Fruit fly (Drosophila melanogaster): ENCODE measurements around the gene CG44194.
A peak's percentile ranks its signal among the peaks of the same experiment; 100 is the strongest.

CG44194 gene

dm6 chr3R:12982982-12983633 is 14.4 kb downstream of the CG44194 start (continued):
- TF ChIP-seq hbn (GFP tag; IDR thresholded peaks at IDR 0.05; ENCODE audit: partially characterized antibody) = no peak
- no peak for TF ChIP-seq CG15269 (tag; optimal IDR thresholded peaks at IDR 0.05)
- no peak for TF ChIP-seq lov (optimal IDR thresholded peaks at IDR 0.05)
- TF ChIP-seq lov (GFP tag; IDR thresholded peaks at IDR 0.05) = no peak
- no peak for TF ChIP-seq tup (GFP tag; optimal IDR thresholded peaks at IDR 0.05)
- no peak for TF ChIP-seq zen (tag; optimal IDR thresholded peaks at IDR 0.05)
- TF ChIP-seq CkIIα-i1 (GFP tag; IDR thresholded peaks at IDR 0.05) = no peak
- TF ChIP-seq dm (GFP tag; optimal IDR thresholded peaks at IDR 0.05) = no peak
- no peak for TF ChIP-seq CG15479 (GFP tag; optimal IDR thresholded peaks at IDR 0.05)
- peak in 1 of 2 experiments; percentile 85 for TF ChIP-seq Pdp1 (GFP tag; optimal IDR thresholded peaks at IDR 0.05)
- TF ChIP-seq CG11696 (GFP tag; IDR thresholded peaks at IDR 0.05) = 0 out of 2 replicates have a peak, but pooled peaks have one; percentile 4
- TF ChIP-seq CG2889 (GFP tag; IDR thresholded peaks at IDR 0.05) = no peak
- no peak for TF ChIP-seq NC2α (GFP tag; optimal IDR thresholded peaks at IDR 0.05)
- TF ChIP-seq Mrtf (GFP tag; IDR thresholded peaks at IDR 0.05) = no peak
- TF ChIP-seq CG4404 (GFP tag; IDR thresholded peaks at IDR 0.05) = no peak
- TF ChIP-seq CG1233 (GFP tag; optimal IDR thresholded peaks at IDR 0.05) = no peak
- TF ChIP-seq MBD-R2 (GFP tag; IDR thresholded peaks at IDR 0.05) = no peak
- TF ChIP-seq GATAe (GFP tag; conservative IDR thresholded peaks at IDR 0.05) = no peak
- no peak for TF ChIP-seq Jarid2 (GFP tag; optimal IDR thresholded peaks at IDR 0.05)
- no peak for TF ChIP-seq CG6765 (GFP tag; optimal IDR thresholded peaks at IDR 0.05)
- TF ChIP-seq CG13624 (GFP tag; optimal IDR thresholded peaks at IDR 0.05) = peak; percentile 39
- TF ChIP-seq CG5245 (GFP tag; optimal IDR thresholded peaks at IDR 0.05) = no peak
- no peak for TF ChIP-seq vfl (GFP tag; optimal IDR thresholded peaks at IDR 0.05)
- no peak for TF ChIP-seq CG16779 (GFP tag; IDR thresholded peaks at IDR 0.05)
- no peak for TF ChIP-seq Ptx1 (GFP tag; IDR thresholded peaks at IDR 0.05)
- no peak for TF ChIP-seq CG13775 (GFP tag; optimal IDR thresholded peaks at IDR 0.05)
- TF ChIP-seq exex (tag; optimal IDR thresholded peaks at IDR 0.05) = peak; percentile 37
- peak; percentile 96 for TF ChIP-seq grau (tag; optimal IDR thresholded peaks at IDR 0.05)
- TF ChIP-seq Rfx (GFP tag; IDR thresholded peaks at IDR 0.05) = peak; percentile 49
- TF ChIP-seq CG6689 (GFP tag; IDR thresholded peaks at IDR 0.05) = no peak
- TF ChIP-seq lilli (GFP tag; optimal IDR thresholded peaks at IDR 0.05) = peak; percentile 10
- peak; percentile 30 for TF ChIP-seq gem (tag; optimal IDR thresholded peaks at IDR 0.05)
- TF ChIP-seq CG34422 (GFP tag; IDR thresholded peaks at IDR 0.05) = peak; percentile 27; the same call in 1 of the 3 replicates
- no peak for TF ChIP-seq CG6272 (GFP tag; IDR thresholded peaks at IDR 0.05)
- TF ChIP-seq Dbx (GFP tag; IDR thresholded peaks at IDR 0.05) = no peak
- no peak for TF ChIP-seq CG2202 (tag; optimal IDR thresholded peaks at IDR 0.05)
- TF ChIP-seq inv (GFP tag; IDR thresholded peaks at IDR 0.05; ENCODE audit: partially characterized antibody) = no peak
- TF ChIP-seq Gug (GFP tag; IDR thresholded peaks at IDR 0.05) = no peak
- no peak for TF ChIP-seq CG11695 (GFP tag; IDR thresholded peaks at IDR 0.05)
- TF ChIP-seq Tbp (GFP tag; optimal IDR thresholded peaks at IDR 0.05) = no peak
- TF ChIP-seq CG12299 (tag; optimal IDR thresholded peaks at IDR 0.05) = no peak
- TF ChIP-seq CG1792 (GFP tag; optimal IDR thresholded peaks at IDR 0.05) = no peak
- TF ChIP-seq Neu2 (GFP tag; optimal IDR thresholded peaks at IDR 0.05; ENCODE audit: borderline replicate concordance) = no peak
- 0 out of 2 replicates have a peak, but pooled peaks have one; percentile 20 for TF ChIP-seq CG14014 (GFP tag; IDR thresholded peaks at IDR 0.05)
- TF ChIP-seq insv (GFP tag; optimal IDR thresholded peaks at IDR 0.05) = no peak
- TF ChIP-seq corto (GFP tag; optimal IDR thresholded peaks at IDR 0.05) = no peak
- TF ChIP-seq CG12769 (tag; optimal IDR thresholded peaks at IDR 0.05) = no peak
- no peak for TF ChIP-seq CG4360 (GFP tag; IDR thresholded peaks at IDR 0.05)
- TF ChIP-seq CG14050 (GFP tag; IDR thresholded peaks at IDR 0.05) = no peak
- TF ChIP-seq Asciz (GFP tag; optimal IDR thresholded peaks at IDR 0.05) = no peak
- TF ChIP-seq CG18262 (tag; optimal IDR thresholded peaks at IDR 0.05) = no peak

Data from whole organism, embryonic.